Worm (Caenorhabditis elegans): ENCODE data around the gene nep-8.

- TF ChIP-seq ceh-13 (GFP tag; optimal IDR thresholded peaks at IDR 0.05) (no peak), B0310.2 (tag; optimal IDR thresholded peaks at IDR 0.05) (no peak), hnd-1 (tag; optimal IDR thresholded peaks at IDR 0.05) (no peak), ama-1 (optimal IDR thresholded peaks at IDR 0.05) (no peak), ceh-36 (tag; optimal IDR thresholded peaks at IDR 0.05) (no peak), scrt-1 (GFP tag; IDR thresholded peaks at IDR 0.05) (no peak), pes-1 (GFP tag; IDR thresholded peaks at IDR 0.05) (no peak), flt-1 (GFP tag; IDR thresholded peaks at IDR 0.05) (no peak), hmbx-1 (tag; optimal IDR thresholded peaks at IDR 0.05) (no peak)
These were observed 41.7 kb downstream of the nep-8 start, which contains the start of the genes C16C8.5 and C16C8.16 for ce11 chrII:3445285-3445806.
